Worm (Caenorhabditis elegans) whole organism, early embryonic: ENCODE measurements around the gene C05C8.5.

Experiments
- ama-1 ChIP-seq: fragments of 150-350 bp; optimal IDR thresholded peaks from 2 replicates; lab custom pipeline; 2014
- ceh-13 ChIP-seq: fragments of 200-800 bp; sonication (Bioruptor generic); optimal IDR thresholded peaks from 2 replicates; lab custom pipeline; 2018; ENCODE audit warnings: mild to moderate bottlenecking, missing genetic modification characterization, missing compliant biosample characterization

DNA sequence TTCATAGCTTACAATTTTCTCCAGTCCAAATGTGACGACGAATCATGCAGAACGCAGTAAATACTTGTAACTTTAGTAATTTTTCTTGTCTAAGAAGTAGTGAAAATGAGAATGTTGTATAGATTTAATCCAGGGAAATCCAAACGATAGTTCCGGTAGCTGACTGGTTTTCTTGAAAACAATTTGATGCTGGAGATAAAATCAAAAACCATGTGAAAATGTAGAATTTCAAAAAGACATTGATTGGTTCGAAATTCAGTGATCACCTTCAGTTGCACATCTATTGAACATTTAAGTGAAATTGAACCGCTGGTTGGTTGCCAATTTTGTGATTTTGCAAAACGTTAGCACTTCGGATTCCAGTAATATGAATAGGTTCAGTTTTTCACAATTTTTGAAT, 29.4 kb upstream of the C05C8.5 start, which contains the start of gene C13A2.9:
- no peak for TF ChIP-seq ama-1 (lab: Kevin White, UChicago)
- no peak for TF ChIP-seq ceh-13 (GFP tag; lab: Kevin White, UChicago)
